Worm (Caenorhabditis elegans): ENCODE results near the gene F42A6.2.
"Not testable (repeated sequence)": the region's sequence is repeated elsewhere in the genome, so short reads cannot be mapped to it uniquely, and the experiment has no call there.

ce11 chrIV:3331758-3332157 lies 9.5 kb upstream of the F42A6.2 start, which contains the start of gene F42A6.5:
- TF ChIP-seq lin-13 (tag; optimal IDR thresholded peaks at IDR 0.05); nhr-12 (tag; optimal IDR thresholded peaks at IDR 0.05); unc-62 (GFP tag; optimal IDR thresholded peaks at IDR 0.05); mab-5 (tag; optimal IDR thresholded peaks at IDR 0.05); sptf-1 (tag; optimal IDR thresholded peaks at IDR 0.05); unc-39 (tag; optimal IDR thresholded peaks at IDR 0.05): not testable (repeated sequence)

Data from whole organism, mixed stage, embryonic.